Worm (Caenorhabditis elegans) whole organism, L4 larva: ENCODE results near the gene Y54G2A.77.

Source experiments
- D1046.2 ChIP-seq: fragments of 200-800 bp; sonication (Bioruptor generic); IDR thresholded peaks from 2 replicates; pipeline ENCODE4 v1.3.6; 2022; ENCODE audit warnings: missing genetic modification characterization, missing compliant biosample characterization
- F37D6.2 ChIP-seq: sonication (generic microtip); optimal IDR thresholded peaks from 2 replicates; lab custom pipeline; 2016; ENCODE audit warnings: mild to moderate bottlenecking, missing genetic modification characterization, missing compliant biosample characterization
- F44E2.7 ChIP-seq: fragments of 200-800 bp; sonication (Bioruptor generic); IDR thresholded peaks from 2 replicates; pipeline ENCODE4 v2.1.2; 2022; ENCODE audit warnings: missing genetic modification characterization, missing compliant biosample characterization
- F49E8.2 ChIP-seq: sonication (generic microtip); optimal IDR thresholded peaks from 2 replicates; lab custom pipeline; 2016; ENCODE audit warnings: missing compliant biosample characterization, mild to moderate bottlenecking, missing genetic modification characterization, borderline replicate concordance
- R02D3.7 ChIP-seq: fragments of 150-350 bp; sonication (generic microtip); optimal IDR thresholded peaks from 3 replicates; lab custom pipeline; 2014; ENCODE audit warnings: missing biosample characterization, missing genetic modification characterization
- T20F7.1 ChIP-seq: fragments of 200-800 bp; sonication (Bioruptor generic); optimal IDR thresholded peaks from 2 replicates; lab custom pipeline; 2018; ENCODE audit warnings: mild to moderate bottlenecking, missing genetic modification characterization, missing compliant biosample characterization
- Y48G9A.11 ChIP-seq: fragments of 200-800 bp; sonication (Bioruptor generic); IDR thresholded peaks from 2 replicates; pipeline ENCODE4 v1.3.6; 2022; ENCODE audit warnings: missing genetic modification reagents, missing genetic modification characterization, missing compliant biosample characterization
- Y75B8A.6 ChIP-seq: fragments of 200-800 bp; sonication (Bioruptor generic); IDR thresholded peaks from 2 replicates; pipeline ENCODE4 v1.3.6; 2022; ENCODE audit warnings: missing genetic modification reagents, missing genetic modification characterization, missing compliant biosample characterization
- ZK337.2 ChIP-seq: fragments of 200-800 bp; sonication (Bioruptor generic); IDR thresholded peaks from 2 replicates; pipeline ENCODE4 v1.3.6; 2022; ENCODE audit warnings: missing genetic modification reagents, missing genetic modification characterization, missing compliant biosample characterization
- aha-1 ChIP-seq: fragments of 150-350 bp; peaks from one replicate; lab custom pipeline; 2014; ENCODE audit warnings: missing biosample characterization, missing genetic modification characterization
- aly-2 ChIP-seq: sonication (generic microtip); optimal IDR thresholded peaks from 2 replicates; lab custom pipeline; 2018; ENCODE audit warnings: missing biosample characterization, missing genetic modification characterization
- attf-4 ChIP-seq: sonication (generic microtip); optimal IDR thresholded peaks from 3 replicates; lab custom pipeline; 2017; ENCODE audit warnings: missing biosample characterization, missing genetic modification characterization
- ceh-44 ChIP-seq: fragments of 200-800 bp; sonication (Bioruptor generic); IDR thresholded peaks from 2 replicates; pipeline ENCODE4 v1.3.6; 2022; ENCODE audit warnings: missing genetic modification reagents, missing genetic modification characterization, missing compliant biosample characterization
- daf-12 ChIP-seq: fragments of 150-350 bp; optimal IDR thresholded peaks from 2 replicates; lab custom pipeline; 2014; ENCODE audit warnings: missing biosample characterization, missing genetic modification reagents, missing genetic modification characterization
- daf-16 ChIP-seq, 3 experiments: sonication (generic microtip); optimal IDR thresholded peaks; 2 replicates each; lab custom pipeline; 2016 to 2017; ENCODE audit warnings: missing genetic modification characterization in 3 of 3, missing genetic modification reagents in 3 of 3, mild to moderate bottlenecking in 2 of 3, missing compliant biosample characterization in 2 of 3, missing biosample characterization in 1 of 3, moderate library complexity in 1 of 3
- dmd-6 ChIP-seq: fragments of 200-800 bp; sonication (Bioruptor generic); IDR thresholded peaks from 2 replicates; pipeline ENCODE4 v1.3.6; 2022; ENCODE audit warnings: missing genetic modification reagents, missing genetic modification characterization, missing compliant biosample characterization
- dpl-1 ChIP-seq: fragments of 150-350 bp; optimal IDR thresholded peaks from 2 replicates; lab custom pipeline; 2014; ENCODE audit warnings: missing biosample characterization, missing genetic modification reagents, missing genetic modification characterization
- egl-43 ChIP-seq: fragments of 200-800 bp; sonication (Bioruptor generic); IDR thresholded peaks from 2 replicates; pipeline ENCODE4 v1.3.6; 2022; ENCODE audit warnings: missing genetic modification reagents, missing genetic modification characterization, missing compliant biosample characterization
- fos-1 ChIP-seq: fragments of 150-350 bp; optimal IDR thresholded peaks from 2 replicates; lab custom pipeline; 2014; ENCODE audit warnings: missing biosample characterization, missing genetic modification characterization
- gei-8 ChIP-seq: fragments of 200-800 bp; sonication (Bioruptor generic); optimal IDR thresholded peaks from 2 replicates; lab custom pipeline; 2018; ENCODE audit warnings: mild to moderate bottlenecking, missing genetic modification characterization, missing compliant biosample characterization
- hmg-1.1 ChIP-seq: fragments of 200-800 bp; sonication (Bioruptor generic); IDR thresholded peaks from 2 replicates; pipeline ENCODE4 v1.3.6; 2022; ENCODE audit warnings: missing genetic modification reagents, missing genetic modification characterization, missing compliant biosample characterization
- lim-7 ChIP-seq: fragments of 200-800 bp; sonication (Bioruptor generic); IDR thresholded peaks from 2 replicates; pipeline ENCODE4 v1.3.6; 2022; ENCODE audit warnings: missing genetic modification characterization, missing compliant biosample characterization
- lin-13 ChIP-seq: fragments of 150-350 bp; optimal IDR thresholded peaks from 2 replicates; lab custom pipeline; 2014; ENCODE audit warnings: missing biosample characterization, missing genetic modification reagents, missing genetic modification characterization
- lin-39 ChIP-seq: fragments of 150-350 bp; optimal IDR thresholded peaks from 2 replicates; lab custom pipeline; 2014; ENCODE audit warnings: missing biosample characterization, missing genetic modification reagents, missing genetic modification characterization
- lir-3 ChIP-seq: sonication (generic microtip); optimal IDR thresholded peaks from 2 replicates; lab custom pipeline; 2016; ENCODE audit warnings: mild to moderate bottlenecking, missing genetic modification characterization, missing compliant biosample characterization
- lsy-2 ChIP-seq, 2 experiments: fragments of 150-350 bp in 1 of 2; sonication (generic microtip) in 1 of 2; optimal IDR thresholded peaks; 2 replicates each; lab custom pipeline; 2014 to 2017; ENCODE audit warnings: missing biosample characterization in 2 of 2, missing genetic modification characterization in 2 of 2
- madf-5 ChIP-seq, 2 experiments: fragments of 200-800 bp; sonication (Bioruptor generic); IDR thresholded peaks; 2 replicates each; pipeline ENCODE4 v1.3.6; 2022; ENCODE audit warnings: missing compliant biosample characterization in 2 of 2, missing genetic modification characterization in 2 of 2
- mes-2 ChIP-seq: sonication (generic microtip); optimal IDR thresholded peaks from 2 replicates; lab custom pipeline; 2016; ENCODE audit warnings: missing genotype, mild to moderate bottlenecking, missing genetic modification characterization, missing compliant biosample characterization; ENCODE audit not compliant: poor library complexity, severe bottlenecking
- mxl-3 ChIP-seq: fragments of 200-800 bp; sonication (Bioruptor generic); optimal IDR thresholded peaks from 2 replicates; lab custom pipeline; 2018; ENCODE audit warnings: mild to moderate bottlenecking, missing genetic modification characterization, missing compliant biosample characterization
- nhr-25 ChIP-seq: sonication (generic microtip); optimal IDR thresholded peaks from 2 replicates; lab custom pipeline; 2017; ENCODE audit warnings: missing genetic modification characterization, mild to moderate bottlenecking, missing compliant biosample characterization, antibody characterized with exemption, moderate library complexity, borderline replicate concordance; ENCODE audit not compliant: insufficient read depth
- nhr-41 ChIP-seq: fragments of 200-800 bp; sonication (Bioruptor generic); IDR thresholded peaks from 2 replicates; pipeline ENCODE4 v1.3.6; 2022; ENCODE audit warnings: missing genetic modification reagents, missing genetic modification characterization, missing compliant biosample characterization
- nhr-77 ChIP-seq: fragments of 150-350 bp; optimal IDR thresholded peaks from 2 replicates; lab custom pipeline; 2014; ENCODE audit warnings: missing biosample characterization, missing genetic modification characterization
- php-3 ChIP-seq: fragments of 200-800 bp; sonication (Bioruptor generic); IDR thresholded peaks from 2 replicates; pipeline ENCODE4 v1.3.6; 2022; ENCODE audit warnings: missing genetic modification reagents, missing genetic modification characterization, missing compliant biosample characterization
- saeg-2 ChIP-seq: fragments of 200-800 bp; sonication (Bioruptor generic); IDR thresholded peaks from 2 replicates; pipeline ENCODE4 v1.3.6; 2022; ENCODE audit warnings: missing genetic modification reagents, missing genetic modification characterization, missing compliant biosample characterization
- sdz-12 ChIP-seq: fragments of 200-800 bp; sonication (Bioruptor generic); optimal IDR thresholded peaks from 2 replicates; lab custom pipeline; 2018; ENCODE audit warnings: mild to moderate bottlenecking, missing genetic modification characterization, missing compliant biosample characterization
- skn-1 ChIP-seq: fragments of 150-350 bp; optimal IDR thresholded peaks from 2 replicates; lab custom pipeline; 2014; ENCODE audit warnings: missing biosample characterization, missing genetic modification characterization
- snpc-1.2 ChIP-seq: fragments of 200-800 bp; sonication (Bioruptor generic); IDR thresholded peaks from 2 replicates; pipeline ENCODE4 v1.3.6; 2022; ENCODE audit warnings: missing genetic modification reagents, missing genetic modification characterization, missing compliant biosample characterization
- snpc-4 ChIP-seq: fragments of 150-350 bp; optimal IDR thresholded peaks from 2 replicates; lab custom pipeline; 2014; ENCODE audit warnings: missing biosample characterization, missing genetic modification characterization
- spr-1 ChIP-seq: sonication (generic microtip); optimal IDR thresholded peaks from 2 replicates; lab custom pipeline; 2016; ENCODE audit warnings: mild to moderate bottlenecking, missing genetic modification characterization, missing compliant biosample characterization
- tra-1 ChIP-seq: fragments of 200-800 bp; sonication (Bioruptor generic); IDR thresholded peaks from 2 replicates; pipeline ENCODE4 v1.3.6; 2022; ENCODE audit warnings: missing genetic modification reagents, missing genetic modification characterization, missing compliant biosample characterization
- unc-39 ChIP-seq: sonication (generic microtip); optimal IDR thresholded peaks from 2 replicates; lab custom pipeline; 2017; ENCODE audit warnings: missing biosample characterization, missing genetic modification characterization
- vab-7 ChIP-seq: fragments of 200-800 bp; sonication (Bioruptor generic); IDR thresholded peaks from 2 replicates; pipeline ENCODE4 v1.3.6; 2022; ENCODE audit warnings: missing genetic modification reagents, missing genetic modification characterization, missing compliant biosample characterization
- zag-1 ChIP-seq: fragments of 150-350 bp; optimal IDR thresholded peaks from 2 replicates; lab custom pipeline; 2014; ENCODE audit warnings: missing biosample characterization, missing genetic modification characterization
- zfp-3 ChIP-seq: fragments of 200-800 bp; sonication (Bioruptor generic); conservative IDR thresholded peaks from 2 replicates; pipeline ENCODE4 v1.3.6; 2022; ENCODE audit warnings: missing genetic modification reagents, missing genetic modification characterization, missing compliant biosample characterization
- zip-11 ChIP-seq: fragments of 200-800 bp; sonication (Bioruptor generic); IDR thresholded peaks from 2 replicates; pipeline ENCODE4 v1.3.6; 2022; ENCODE audit warnings: missing genetic modification characterization, missing compliant biosample characterization
- zip-2 ChIP-seq: fragments of 150-350 bp; optimal IDR thresholded peaks from 2 replicates; lab custom pipeline; 2014; ENCODE audit warnings: missing biosample characterization, missing genetic modification characterization

The Y54G2A.77 gene

DNA sequence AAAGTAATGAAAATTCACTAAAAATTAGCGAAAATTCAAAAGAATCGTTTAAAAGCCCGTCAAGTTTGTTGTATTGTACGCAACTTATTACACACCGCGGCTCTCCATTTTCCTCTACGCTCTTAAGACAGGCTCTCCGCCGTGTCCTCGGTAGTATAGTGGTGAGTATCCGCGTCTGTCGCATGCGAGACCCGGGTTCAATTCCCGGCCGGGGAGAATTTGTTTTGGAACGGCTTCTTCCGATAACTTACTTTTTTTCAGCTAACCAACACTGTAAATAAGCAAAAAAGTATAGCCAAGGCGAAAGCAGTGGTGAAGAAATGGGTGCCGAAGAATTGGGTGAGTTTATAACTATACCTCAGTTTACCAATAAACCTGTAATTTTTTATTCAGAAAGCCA is 39.7 kb downstream of the Y54G2A.77 start (continued):
- TF ChIP-seq mxl-3 (GFP tag; lab: Kevin White, UChicago), result no peak
- TF ChIP-seq T20F7.1 (GFP tag; lab: Kevin White, UChicago), result no peak
- TF ChIP-seq snpc-1.2 (GFP tag; lab: Robert Waterston, UW), result peak; percentile 52; the same call in 1 of the 2 replicates
- peak; percentile 28; the same call in 1 of the 2 replicates for TF ChIP-seq dmd-6 (GFP tag; lab: Robert Waterston, UW)
- 0 out of 2 replicates have a peak, but pooled peaks have one; percentile 7 for TF ChIP-seq php-3 (GFP tag; lab: Robert Waterston, UW)
- TF ChIP-seq tra-1 (GFP tag; lab: Robert Waterston, UW), result 0 out of 2 replicates have a peak, but pooled peaks have one; percentile 33
- peak; percentile 12 for TF ChIP-seq aly-2
- TF ChIP-seq lsy-2 (tag; optimal IDR thresholded peaks at IDR 0.05; lab: Kevin White, UChicago), result peak in 1 of 2 experiments; percentile 2

DNA sequence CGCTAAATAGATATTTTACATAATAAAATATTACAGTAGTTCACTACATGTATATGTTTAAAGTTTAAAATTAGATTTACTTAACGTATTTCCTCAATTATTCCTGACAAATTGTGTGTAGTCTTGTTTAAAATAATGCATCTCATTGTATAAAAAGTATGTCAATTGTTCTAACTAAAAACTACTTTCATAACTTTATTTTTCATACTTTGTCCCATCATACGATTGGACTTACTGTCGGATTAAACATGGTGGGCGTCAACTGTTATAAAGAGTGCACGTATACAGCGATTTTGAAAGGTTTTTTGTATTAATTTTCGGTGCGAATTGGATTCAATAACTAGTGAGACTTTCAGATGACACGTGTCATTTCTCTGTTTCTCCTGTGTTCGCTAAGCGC is 41.2 kb downstream of the Y54G2A.77 start, which contains the start of gene Y54G2A.32:
TSS of gene Y54G2A.32 (plus strand) at position 301 of the 400 bp plus-strand sequence.
- TF ChIP-seq nhr-77 (tag; lab: Kevin White, UChicago) (no peak), lin-13 (GFP tag; lab: Kevin White, UChicago) (no peak), aha-1 (tag; lab: Kevin White, UChicago) (peak; percentile 61)

DNA sequence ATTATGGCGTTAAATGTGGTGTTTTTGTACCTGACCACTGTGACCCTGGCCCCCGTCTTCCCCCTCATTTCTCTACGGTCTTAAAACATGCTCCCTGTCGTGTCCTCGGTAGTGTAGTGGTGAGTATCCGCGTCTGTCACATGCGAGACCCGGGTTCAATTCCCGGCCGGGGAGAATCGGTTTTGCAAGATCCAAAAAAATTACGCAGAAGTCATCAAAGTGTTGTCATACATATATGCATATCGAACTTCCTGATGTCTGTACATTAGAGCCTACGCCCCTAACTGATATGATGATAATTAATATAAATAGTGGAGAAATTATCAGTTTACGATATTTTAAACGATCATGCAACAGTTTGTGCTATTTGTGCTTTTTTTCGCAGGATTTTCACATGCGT is 43.0 kb downstream of the Y54G2A.77 start, which contains the start of gene Y54G2A.45:
TSS of gene Y54G2A.45 (plus strand) at position 333 of the 400 bp plus-strand sequence.
- TF ChIP-seq madf-5 (GFP tag; IDR thresholded peaks at IDR 0.05; lab: Robert Waterston, UW) (peak; percentile 47 to 76; a peak in 3 of 4 replicates), zip-2 (tag; lab: Kevin White, UChicago) (peak; percentile 65), egl-43 (GFP tag; lab: Robert Waterston, UW) (peak; percentile 82), nhr-41 (GFP tag; lab: Robert Waterston, UW) (peak; percentile 52; the same call in 1 of the 2 replicates), dpl-1 (peak; percentile 25), daf-16 (GFP tag; optimal IDR thresholded peaks at IDR 0.05; lab: Kevin White, UChicago) (peak; percentile 60 to 78), daf-16 (tag; optimal IDR thresholded peaks at IDR 0.05; lab: Kevin White, UChicago) (peak; percentile 89), ZK337.2 (GFP tag; lab: Robert Waterston, UW) (peak; percentile 51; the same call in 1 of the 2 replicates), vab-7 (peak; percentile 84), F49E8.2 (tag; lab: Kevin White, UChicago) (peak; percentile 78), unc-39 (tag; lab: Kevin White, UChicago) (no peak), hmg-1.1 (peak; percentile 63; the same call in 1 of the 2 replicates), lin-39 (tag; lab: Kevin White, UChicago) (no peak), T20F7.1 (GFP tag; lab: Kevin White, UChicago) (no peak), ceh-44 (GFP tag; lab: Robert Waterston, UW) (peak; percentile 80), Y48G9A.11 (GFP tag; lab: Robert Waterston, UW) (peak; percentile 77), attf-4 (no peak), daf-12 (tag; lab: Kevin White, UChicago) (no peak), sdz-12 (GFP tag; lab: Kevin White, UChicago) (no peak), gei-8 (peak; percentile 91), F37D6.2 (tag; lab: Kevin White, UChicago) (peak; percentile 20), D1046.2 (GFP tag; lab: Robert Waterston, UW) (peak; percentile 88), lir-3 (peak; percentile 48), mes-2 (tag; lab: Kevin White, UChicago) (peak; percentile 77), saeg-2 (GFP tag; lab: Robert Waterston, UW) (peak; percentile 74; the same call in 1 of the 2 replicates), nhr-25 (tag; lab: Kevin White, UChicago) (no peak), spr-1 (tag; lab: Kevin White, UChicago) (peak; percentile 72), skn-1 (tag; lab: Kevin White, UChicago) (no peak), Y75B8A.6 (GFP tag; lab: Robert Waterston, UW) (peak; percentile 57; the same call in 1 of the 2 replicates), snpc-4 (tag; lab: Kevin White, UChicago) (no peak), fos-1 (tag; lab: Kevin White, UChicago) (no peak), aha-1 (tag; lab: Kevin White, UChicago) (peak; percentile 70), snpc-1.2 (GFP tag; lab: Robert Waterston, UW) (peak; percentile 78), zfp-3 (GFP tag; lab: Robert Waterston, UW) (no peak), R02D3.7 (tag; lab: Kevin White, UChicago) (peak; percentile 2), lim-7 (GFP tag; lab: Robert Waterston, UW) (peak; percentile 81), zip-11 (no peak), F44E2.7 (GFP tag; lab: Robert Waterston, UW) (0 out of 2 replicates have a peak, but pooled peaks have one; percentile 28), zag-1 (tag; lab: Kevin White, UChicago) (no peak)
